Fruit fly (Drosophila melanogaster): Measurements from ENCODE around the gene Ubc84D.

The Ubc84D gene

dm6 chr3R:7519356-7519755 lies at the start of gene Ubc84D:
TSS of gene Ubc84D (minus strand) at chr3R:7519456.
- TF ChIP-seq insv (optimal IDR thresholded peaks at IDR 0.05) (no peak), Sin3A (optimal IDR thresholded peaks at IDR 0.05) (no peak), ttk (optimal IDR thresholded peaks at IDR 0.05) (no peak), h (optimal IDR thresholded peaks at IDR 0.05) (no peak), Myc (optimal IDR thresholded peaks at IDR 0.05) (no peak), psq (optimal IDR thresholded peaks at IDR 0.05) (no peak)

- no peak for TF ChIP-seq ttk (optimal IDR thresholded peaks at IDR 0.05)
- TF ChIP-seq psq (optimal IDR thresholded peaks at IDR 0.05) = no peak
- no peak for TF ChIP-seq insv (optimal IDR thresholded peaks at IDR 0.05)
- no peak for TF ChIP-seq Sin3A (optimal IDR thresholded peaks at IDR 0.05)
- TF ChIP-seq Myc (optimal IDR thresholded peaks at IDR 0.05) = no peak
- no peak for TF ChIP-seq h (optimal IDR thresholded peaks at IDR 0.05)
These were observed 32.5 kb upstream of the Ubc84D start, which contains the start of gene CG45545 for dm6 chr3R:7551708-7552107. TSS of gene CG45545 (plus strand) at chr3R:7552008.

DNA sequence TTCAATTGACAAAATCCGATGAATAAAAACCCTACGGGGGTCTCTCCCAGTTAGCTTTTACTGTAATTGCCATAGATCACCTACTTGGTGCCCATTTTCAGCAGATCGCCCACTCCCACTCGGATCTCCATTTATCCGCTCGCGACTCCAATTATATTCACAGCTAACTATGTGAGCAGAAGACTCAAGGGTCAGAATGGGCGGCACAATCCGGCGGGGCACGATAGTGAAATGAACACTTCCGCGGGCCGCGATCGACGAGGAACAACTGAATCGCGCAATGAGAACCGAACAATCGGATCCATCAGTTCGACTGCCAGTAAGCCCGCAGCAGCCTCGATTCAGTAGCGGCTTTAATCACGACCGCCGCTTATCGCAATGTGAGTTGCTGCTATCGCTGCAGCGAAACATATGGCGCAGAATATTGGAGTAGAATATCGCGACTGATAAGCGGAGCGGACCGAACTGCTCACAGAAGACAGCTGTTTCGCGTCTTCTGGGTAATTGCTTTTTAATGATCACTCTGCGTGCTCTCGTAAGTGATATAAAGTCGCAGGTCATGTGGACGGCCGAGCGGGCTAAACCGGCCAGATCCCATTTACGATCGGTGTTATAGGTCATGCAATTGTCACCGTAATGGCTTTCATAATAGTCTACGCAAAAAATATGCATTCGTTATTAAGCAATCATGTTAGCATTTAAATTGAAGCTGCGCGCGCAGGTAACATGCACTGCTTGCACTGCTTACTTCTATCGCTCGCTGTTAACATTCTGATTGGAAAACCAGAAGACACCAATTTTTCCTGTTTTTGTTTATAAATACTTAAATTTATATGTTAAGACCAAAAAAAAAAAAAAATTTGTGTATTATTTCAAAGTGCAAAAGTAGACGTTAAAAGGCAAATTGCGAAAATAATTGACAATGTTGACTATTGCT lies 29.8 kb upstream of the Ubc84D start, which contains the start of gene alpha-Est1:
alpha-Est1 (minus strand) TSS at position 317 of the 937 bp plus-strand sequence.
- TF ChIP-seq Myc (optimal IDR thresholded peaks at IDR 0.05) (no peak), ttk (optimal IDR thresholded peaks at IDR 0.05) (no peak), h (optimal IDR thresholded peaks at IDR 0.05) (no peak), insv (optimal IDR thresholded peaks at IDR 0.05) (no peak), psq (optimal IDR thresholded peaks at IDR 0.05) (no peak), Sin3A (optimal IDR thresholded peaks at IDR 0.05) (no peak)

DNA sequence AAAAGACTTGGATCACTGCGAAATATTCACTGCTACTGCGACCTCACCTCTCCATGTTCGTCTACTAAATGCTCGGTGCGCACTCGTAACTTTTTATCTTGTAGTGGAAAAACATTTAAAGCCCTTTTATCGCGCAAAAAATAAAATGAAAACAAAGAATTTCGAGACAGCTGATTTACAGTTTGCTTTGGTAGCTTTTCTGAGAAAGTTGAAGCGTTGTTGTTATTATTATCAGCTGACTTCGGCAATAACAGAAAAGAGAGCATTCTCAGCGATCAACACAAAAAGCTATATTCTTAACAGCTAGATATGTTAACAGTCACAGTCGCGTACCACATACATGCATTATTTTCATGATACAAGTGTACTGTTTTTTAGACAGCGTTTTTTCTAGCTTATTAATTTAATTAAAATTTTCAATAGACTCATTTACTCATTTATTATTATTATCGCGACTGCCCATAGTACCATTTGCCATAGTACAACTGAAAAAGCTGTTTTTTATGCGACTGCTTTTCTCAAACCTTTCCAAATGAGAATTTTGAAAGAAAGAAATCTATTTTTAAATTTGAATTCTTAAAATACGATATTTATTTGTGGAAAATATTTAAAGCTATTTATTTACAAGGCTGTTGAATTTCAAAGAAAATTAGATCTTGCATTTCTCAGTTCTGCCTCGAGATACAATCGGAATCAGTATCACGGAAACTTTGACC lies 22.0 kb upstream of the Ubc84D start, which contains the start of the genes alpha-Est3 and alpha-Est2:
alpha-Est3 (minus strand) TSS at position 487 of the 716 bp plus-strand sequence.
alpha-Est2 (plus strand) TSS at position 666 of the 716 bp plus-strand sequence.
- TF ChIP-seq psq (optimal IDR thresholded peaks at IDR 0.05) (no peak), Myc (optimal IDR thresholded peaks at IDR 0.05) (no peak), insv (optimal IDR thresholded peaks at IDR 0.05) (no peak)

DNA sequence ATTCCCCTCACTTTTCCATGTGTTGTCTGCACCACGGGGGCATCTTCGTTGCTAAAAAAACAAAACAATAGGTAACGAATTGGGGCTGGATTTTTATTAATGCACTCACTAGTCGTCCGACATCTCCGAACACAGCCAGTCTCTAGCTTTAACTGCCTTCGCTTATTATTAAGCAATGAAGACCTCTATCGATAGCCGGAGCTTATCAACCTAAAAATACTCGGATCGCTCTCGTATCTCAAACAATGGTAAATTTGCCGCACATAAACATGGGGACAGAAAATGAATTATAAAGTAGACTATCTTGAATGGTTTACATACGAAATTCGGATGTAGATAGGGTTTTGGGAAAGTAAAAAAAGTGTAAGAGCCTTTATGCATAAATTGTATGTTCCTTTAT lies 19.2 kb upstream of the Ubc84D start, which contains the start of gene alpha-Est4:
alpha-Est4 (minus strand) TSS at position 181 of the 400 bp plus-strand sequence.
- TF ChIP-seq h (optimal IDR thresholded peaks at IDR 0.05) = no peak
- no peak for TF ChIP-seq Myc (optimal IDR thresholded peaks at IDR 0.05)
- no peak for TF ChIP-seq Sin3A (optimal IDR thresholded peaks at IDR 0.05)
- TF ChIP-seq insv (optimal IDR thresholded peaks at IDR 0.05) = no peak
- no peak for TF ChIP-seq ttk (optimal IDR thresholded peaks at IDR 0.05)
- no peak for TF ChIP-seq psq (optimal IDR thresholded peaks at IDR 0.05)

- no peak for TF ChIP-seq psq (optimal IDR thresholded peaks at IDR 0.05)
- TF ChIP-seq Sin3A (optimal IDR thresholded peaks at IDR 0.05) = no peak
- no peak for TF ChIP-seq ttk (optimal IDR thresholded peaks at IDR 0.05)
- no peak for TF ChIP-seq h (optimal IDR thresholded peaks at IDR 0.05)
- TF ChIP-seq insv (optimal IDR thresholded peaks at IDR 0.05) = no peak
- no peak for TF ChIP-seq Myc (optimal IDR thresholded peaks at IDR 0.05)
These were observed 17.0 kb upstream of the Ubc84D start, which contains the start of gene alpha-Est5 for dm6 chr3R:7536281-7536680. TSS of gene alpha-Est5 (minus strand) at chr3R:7536390.

- TF ChIP-seq h (optimal IDR thresholded peaks at IDR 0.05) (no peak), Sin3A (optimal IDR thresholded peaks at IDR 0.05) (no peak), psq (optimal IDR thresholded peaks at IDR 0.05) (no peak), ttk (optimal IDR thresholded peaks at IDR 0.05) (no peak), insv (optimal IDR thresholded peaks at IDR 0.05) (no peak), Myc (optimal IDR thresholded peaks at IDR 0.05) (no peak)
These were observed 16.4 kb upstream of the Ubc84D start for dm6 chr3R:7535606-7536005.

dm6 chr3R:7530184-7530821 lies 11.0 kb upstream of the Ubc84D start, which contains the start of the genes Rtnl2 and alphaTub84D:
TSS of gene Rtnl2 (minus strand) at chr3R:7530241.
TSS of gene alphaTub84D (plus strand) at chr3R:7530753.
- TF ChIP-seq h (optimal IDR thresholded peaks at IDR 0.05) = no peak
- TF ChIP-seq ttk (optimal IDR thresholded peaks at IDR 0.05) = no peak
- no peak for TF ChIP-seq Sin3A (optimal IDR thresholded peaks at IDR 0.05)
- no peak for TF ChIP-seq Myc (optimal IDR thresholded peaks at IDR 0.05)
- TF ChIP-seq psq (optimal IDR thresholded peaks at IDR 0.05) = no peak
- TF ChIP-seq insv (optimal IDR thresholded peaks at IDR 0.05) = no peak

DNA sequence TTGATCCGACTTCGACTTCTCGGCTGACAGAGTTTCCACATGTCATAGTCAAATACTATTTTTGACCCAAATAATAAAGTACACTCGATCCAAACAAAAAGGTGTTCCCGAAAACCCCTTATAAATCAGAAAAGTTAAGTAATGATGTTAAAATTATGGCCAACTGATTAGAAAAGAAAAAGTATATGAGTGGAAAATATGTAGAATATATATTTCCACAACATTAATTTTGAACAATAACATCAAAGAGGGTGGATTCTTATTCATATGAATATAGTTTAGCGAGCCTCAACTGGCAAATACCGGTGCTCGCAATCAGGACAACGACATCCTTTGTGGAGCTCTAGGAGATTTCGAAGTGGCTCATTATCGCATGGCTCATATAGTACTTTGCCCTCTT lies 9.4 kb upstream of the Ubc84D start, which contains the start of gene alpha-Est6:
alpha-Est6 (minus strand) TSS at position 101 of the 400 bp plus-strand sequence.
- no peak for TF ChIP-seq h (optimal IDR thresholded peaks at IDR 0.05)
- no peak for TF ChIP-seq ttk (optimal IDR thresholded peaks at IDR 0.05)
- no peak for TF ChIP-seq Myc (optimal IDR thresholded peaks at IDR 0.05)
- no peak for TF ChIP-seq psq (optimal IDR thresholded peaks at IDR 0.05)
- TF ChIP-seq Sin3A (optimal IDR thresholded peaks at IDR 0.05) = no peak
- TF ChIP-seq insv (optimal IDR thresholded peaks at IDR 0.05) = no peak

DNA sequence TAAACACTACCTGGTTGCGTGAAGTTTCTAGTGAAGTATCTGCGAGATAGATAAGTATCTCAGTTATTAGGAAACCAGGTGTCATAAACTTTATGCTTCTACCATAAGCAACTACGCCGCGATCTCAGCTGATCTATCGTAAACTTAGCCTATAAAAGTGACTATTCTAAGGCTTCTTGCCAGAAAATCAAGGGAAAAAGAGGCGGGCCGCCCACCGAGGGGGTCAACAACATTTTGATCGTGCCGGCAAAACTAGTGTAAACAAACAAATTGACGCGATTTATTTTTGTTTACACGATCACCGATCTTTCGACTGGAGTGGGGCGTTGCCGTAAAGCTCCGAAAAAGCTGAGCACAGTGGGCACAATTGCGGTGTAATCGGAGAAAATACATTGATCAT lies 4.9 kb upstream of the Ubc84D start:
- TF ChIP-seq Sin3A (optimal IDR thresholded peaks at IDR 0.05) = no peak
- no peak for TF ChIP-seq h (optimal IDR thresholded peaks at IDR 0.05)
- no peak for TF ChIP-seq psq (optimal IDR thresholded peaks at IDR 0.05)

dm6 chr3R:7523594-7523993 lies 4.3 kb upstream of the Ubc84D start, which contains the start of gene alpha-Est7:
TSS of gene alpha-Est7 (minus strand) at chr3R:7523753.
- TF ChIP-seq Myc (optimal IDR thresholded peaks at IDR 0.05) = no peak
- TF ChIP-seq h (optimal IDR thresholded peaks at IDR 0.05) = no peak
- TF ChIP-seq insv (optimal IDR thresholded peaks at IDR 0.05) = no peak
- no peak for TF ChIP-seq ttk (optimal IDR thresholded peaks at IDR 0.05)
- TF ChIP-seq Sin3A (optimal IDR thresholded peaks at IDR 0.05) = no peak
- no peak for TF ChIP-seq psq (optimal IDR thresholded peaks at IDR 0.05)
